Worm (Caenorhabditis elegans) whole organism, L2 larva: ENCODE results near the gene frpr-18.
A peak's percentile ranks its signal among the peaks of the same experiment; 100 is the strongest.

Experiments
- C34F6.9 ChIP-seq: fragments of 150-350 bp; optimal IDR thresholded peaks from 2 replicates; lab custom pipeline; 2014; ENCODE audit warnings: missing biosample characterization, missing genetic modification characterization
- F13H6.1 ChIP-seq: sonication (generic microtip); optimal IDR thresholded peaks from 2 replicates; lab custom pipeline; 2016; ENCODE audit warnings: missing genetic modification characterization, missing compliant biosample characterization
- ZK546.5 ChIP-seq: sonication (generic microtip); optimal IDR thresholded peaks from 2 replicates; lab custom pipeline; 2017; ENCODE audit warnings: missing biosample characterization, missing genetic modification characterization
- alr-1 ChIP-seq: fragments of 150-350 bp; optimal IDR thresholded peaks from 2 replicates; lab custom pipeline; 2014; ENCODE audit warnings: missing biosample characterization, missing genetic modification characterization
- aly-2 ChIP-seq: fragments of 150-350 bp; optimal IDR thresholded peaks from 2 replicates; lab custom pipeline; 2014; ENCODE audit warnings: missing biosample characterization, missing genetic modification characterization
- ama-1 ChIP-seq: fragments of 150-350 bp; optimal IDR thresholded peaks from 2 replicates; lab custom pipeline; 2018; ENCODE audit warnings: inconsistent platforms
- ceh-16 ChIP-seq: fragments of 150-350 bp; optimal IDR thresholded peaks from 2 replicates; lab custom pipeline; 2014; ENCODE audit warnings: missing biosample characterization, missing genetic modification characterization
- ceh-82 ChIP-seq: fragments of 150-350 bp; optimal IDR thresholded peaks from 2 replicates; lab custom pipeline; 2014; ENCODE audit warnings: missing biosample characterization, missing genetic modification characterization
- crh-2 ChIP-seq: sonication (generic microtip); optimal IDR thresholded peaks from 2 replicates; lab custom pipeline; 2017; ENCODE audit warnings: missing biosample characterization, missing genetic modification characterization
- dmd-4 ChIP-seq: sonication (generic microtip); optimal IDR thresholded peaks from 2 replicates; lab custom pipeline; 2017; ENCODE audit warnings: missing biosample characterization, missing genetic modification characterization
- egl-27 ChIP-seq: sonication (generic microtip); optimal IDR thresholded peaks from 3 replicates; lab custom pipeline; 2017; ENCODE audit warnings: missing biosample characterization, missing genetic modification reagents, missing genetic modification characterization
- elt-1 ChIP-seq: fragments of 150-350 bp; optimal IDR thresholded peaks from 2 replicates; lab custom pipeline; 2014; ENCODE audit warnings: missing biosample characterization, missing genetic modification characterization
- elt-3 ChIP-seq: sonication (generic microtip); optimal IDR thresholded peaks from 2 replicates; lab custom pipeline; 2017; ENCODE audit warnings: missing biosample characterization, missing genetic modification characterization
- fos-1 ChIP-seq: fragments of 150-350 bp; optimal IDR thresholded peaks from 2 replicates; lab custom pipeline; 2014; ENCODE audit warnings: missing biosample characterization, missing genetic modification characterization
- lin-11 ChIP-seq: fragments of 150-350 bp; sonication (generic microtip); optimal IDR thresholded peaks from 2 replicates; lab custom pipeline; 2014; ENCODE audit warnings: missing biosample characterization, missing genetic modification characterization, inconsistent platforms, mixed read lengths
- lin-13 ChIP-seq: fragments of 150-350 bp; optimal IDR thresholded peaks from 2 replicates; lab custom pipeline; 2014; ENCODE audit warnings: missing biosample characterization, missing genetic modification reagents, missing genetic modification characterization
- lin-39 ChIP-seq: fragments of 150-350 bp; optimal IDR thresholded peaks from 2 replicates; lab custom pipeline; 2014; ENCODE audit warnings: missing biosample characterization, missing genetic modification reagents, missing genetic modification characterization
- lsy-2 ChIP-seq, 2 experiments: fragments of 150-350 bp in 1 of 2; sonication (generic microtip) in 1 of 2; optimal IDR thresholded peaks; 2 replicates each; lab custom pipeline; 2014 to 2017; ENCODE audit warnings: missing biosample characterization in 2 of 2, missing genetic modification characterization in 2 of 2
- mab-5 ChIP-seq: fragments of 150-350 bp; optimal IDR thresholded peaks from 2 replicates; lab custom pipeline; 2014; ENCODE audit warnings: missing biosample characterization, missing genetic modification characterization
- mdl-1 ChIP-seq, 2 experiments: fragments of 150-350 bp in 1 of 2; sonication (generic microtip) in 1 of 2; optimal IDR thresholded peaks; 2 replicates each; lab custom pipeline; 2017; ENCODE audit warnings: missing biosample characterization in 2 of 2, missing genetic modification characterization in 2 of 2
- nhr-10 ChIP-seq: sonication (generic microtip); optimal IDR thresholded peaks from 2 replicates; lab custom pipeline; 2017; ENCODE audit warnings: missing biosample characterization, missing genetic modification characterization
- nhr-12 ChIP-seq: fragments of 150-350 bp; optimal IDR thresholded peaks from 2 replicates; lab custom pipeline; 2014; ENCODE audit warnings: missing biosample characterization, missing genetic modification characterization
- nhr-129 ChIP-seq: fragments of 150-350 bp; optimal IDR thresholded peaks from 2 replicates; lab custom pipeline; 2014; ENCODE audit warnings: missing biosample characterization, missing genetic modification characterization
- nhr-21 ChIP-seq: fragments of 150-350 bp; optimal IDR thresholded peaks from 2 replicates; lab custom pipeline; 2014; ENCODE audit warnings: missing biosample characterization, missing genetic modification characterization
- nhr-23 ChIP-seq: fragments of 150-350 bp; optimal IDR thresholded peaks from 2 replicates; lab custom pipeline; 2014; ENCODE audit warnings: missing biosample characterization, missing genetic modification reagents, missing genetic modification characterization
- nhr-6 ChIP-seq: fragments of 150-350 bp; optimal IDR thresholded peaks from 2 replicates; lab custom pipeline; 2014; ENCODE audit warnings: missing biosample characterization, missing genetic modification characterization
- nhr-77 ChIP-seq: fragments of 150-350 bp; optimal IDR thresholded peaks from 2 replicates; lab custom pipeline; 2014; ENCODE audit warnings: missing biosample characterization, missing genetic modification characterization
- sem-4 ChIP-seq: fragments of 150-350 bp; optimal IDR thresholded peaks from 2 replicates; lab custom pipeline; 2014; ENCODE audit warnings: missing biosample characterization, missing genetic modification reagents, missing genetic modification characterization
- skn-1 ChIP-seq: sonication (generic microtip); optimal IDR thresholded peaks from 2 replicates; lab custom pipeline; 2017; ENCODE audit warnings: missing biosample characterization, missing genetic modification characterization
- sma-3 ChIP-seq: sonication (generic microtip); optimal IDR thresholded peaks from 2 replicates; lab custom pipeline; 2016; ENCODE audit warnings: missing genetic modification reagents, missing genetic modification characterization, missing compliant biosample characterization
- sma-9 ChIP-seq, 2 experiments: fragments of 150-350 bp in 1 of 2; sonication (generic microtip) in 1 of 2; optimal IDR thresholded peaks; 2 replicates each; lab custom pipeline; 2014 to 2016; ENCODE audit warnings: missing genetic modification characterization in 2 of 2, mild to moderate bottlenecking in 1 of 2, missing biosample characterization in 1 of 2, missing compliant biosample characterization in 1 of 2, missing genetic modification reagents in 1 of 2, moderate library complexity in 1 of 2
- snpc-4 ChIP-seq: fragments of 150-350 bp; optimal IDR thresholded peaks from 2 replicates; lab custom pipeline; 2014; ENCODE audit warnings: missing biosample characterization, missing genetic modification characterization
- unc-62 ChIP-seq: fragments of 150-350 bp; optimal IDR thresholded peaks from 2 replicates; lab custom pipeline; 2014; ENCODE audit warnings: missing biosample characterization, missing genetic modification reagents, missing genetic modification characterization
- zag-1 ChIP-seq: fragments of 150-350 bp; optimal IDR thresholded peaks from 2 replicates; lab custom pipeline; 2014; ENCODE audit warnings: missing biosample characterization, missing genetic modification characterization
- ztf-1 ChIP-seq: fragments of 200-800 bp; sonication (Bioruptor generic); conservative IDR thresholded peaks from 2 replicates; pipeline ENCODE4 v1.3.6; 2022; ENCODE audit warnings: missing genetic modification characterization, missing compliant biosample characterization
- ztf-11 ChIP-seq: sonication (generic microtip); optimal IDR thresholded peaks from 2 replicates; lab custom pipeline; 2017; ENCODE audit warnings: missing biosample characterization, missing genetic modification characterization

The frpr-18 gene

ce11 chrV:6870004-6870403, at the start of gene frpr-18:
Gene frpr-18 (plus strand): TSS chrV:6870304.
- TF ChIP-seq ceh-82 = no peak
- no peak for TF ChIP-seq nhr-23 (tag; lab: Kevin White, UChicago)
- no peak for TF ChIP-seq sma-9 (GFP tag; optimal IDR thresholded peaks at IDR 0.05; lab: Kevin White, UChicago)
- no peak for TF ChIP-seq sma-9 (tag; optimal IDR thresholded peaks at IDR 0.05; lab: Kevin White, UChicago)
- TF ChIP-seq aly-2 (tag; lab: Kevin White, UChicago) = no peak
- TF ChIP-seq C34F6.9 (tag; lab: Kevin White, UChicago) = no peak
- no peak for TF ChIP-seq nhr-6 (tag; lab: Kevin White, UChicago)
- TF ChIP-seq elt-1 (tag; lab: Kevin White, UChicago) = no peak
- no peak for TF ChIP-seq sem-4 (tag; lab: Kevin White, UChicago)
- TF ChIP-seq nhr-77 = no peak
- no peak for TF ChIP-seq skn-1
- TF ChIP-seq ztf-1 (GFP tag; lab: Robert Waterston, UW) = no peak

- no peak for TF ChIP-seq sem-4 (tag; lab: Kevin White, UChicago)
- no peak for TF ChIP-seq nhr-6 (tag; lab: Kevin White, UChicago)
- no peak for TF ChIP-seq lsy-2 (tag; optimal IDR thresholded peaks at IDR 0.05; lab: Kevin White, UChicago)
- TF ChIP-seq ceh-82 = no peak
- TF ChIP-seq nhr-21 (tag; lab: Kevin White, UChicago) = no peak
- no peak for TF ChIP-seq unc-62 (GFP tag; lab: Kevin White, UChicago)
- TF ChIP-seq, all 48 proteins: peak for 0
These were observed 48.6 kb upstream of the frpr-18 start, which contains the start of gene T15B7.8 for ce11 chrV:6821509-6821908. Gene T15B7.8 (plus strand): TSS chrV:6821809.

ce11 chrV:6823432-6823831, 46.7 kb upstream of the frpr-18 start:
- TF ChIP-seq fos-1 (tag; lab: Kevin White, UChicago) (peak; percentile 97), F13H6.1 (no peak), sma-9 (GFP tag; optimal IDR thresholded peaks at IDR 0.05; lab: Kevin White, UChicago) (peak; percentile 68), sma-9 (tag; optimal IDR thresholded peaks at IDR 0.05; lab: Kevin White, UChicago) (no peak), crh-2 (peak; percentile 47)
- TF ChIP-seq, all 48 proteins: peak for 3

- no peak for TF ChIP-seq mab-5 (tag; lab: Kevin White, UChicago)
These were observed 41.3 kb upstream of the frpr-18 start, which contains the start of gene dmsr-15 for ce11 chrV:6828786-6829185. Gene dmsr-15 (minus strand): TSS chrV:6828886.

- TF ChIP-seq elt-3 (no peak), zag-1 (tag; lab: Kevin White, UChicago) (no peak), lin-11 (tag; lab: Kevin White, UChicago) (no peak), crh-2 (no peak), alr-1 (no peak), nhr-10 (no peak), lin-13 (no peak), nhr-12 (tag; lab: Kevin White, UChicago) (no peak), snpc-4 (tag; lab: Kevin White, UChicago) (no peak), ceh-16 (tag; lab: Kevin White, UChicago) (no peak), C34F6.9 (tag; lab: Kevin White, UChicago) (no peak), dmd-4 (tag; lab: Kevin White, UChicago) (no peak), nhr-23 (tag; lab: Kevin White, UChicago) (no peak)
These were observed 40.7 kb upstream of the frpr-18 start, which contains the start of gene col-141 for ce11 chrV:6829404-6829803. Gene col-141 (plus strand): TSS chrV:6829704.

- TF ChIP-seq lin-13 (no peak), ceh-16 (tag; lab: Kevin White, UChicago) (no peak), ZK546.5 (tag; lab: Kevin White, UChicago) (no peak), ztf-1 (GFP tag; lab: Robert Waterston, UW) (no peak), sma-3 (no peak), lsy-2 (tag; optimal IDR thresholded peaks at IDR 0.05; lab: Kevin White, UChicago) (no peak), ztf-11 (no peak), mab-5 (tag; lab: Kevin White, UChicago) (no peak), sem-4 (tag; lab: Kevin White, UChicago) (no peak), ama-1 (lab: Kevin White, UChicago) (no peak), elt-1 (tag; lab: Kevin White, UChicago) (no peak), zag-1 (tag; lab: Kevin White, UChicago) (no peak), nhr-129 (tag; lab: Kevin White, UChicago) (no peak), egl-27 (no peak), lin-39 (tag; lab: Kevin White, UChicago) (no peak), unc-62 (GFP tag; lab: Kevin White, UChicago) (no peak), nhr-6 (tag; lab: Kevin White, UChicago) (no peak), ceh-82 (no peak), mdl-1 (tag; optimal IDR thresholded peaks at IDR 0.05; lab: Kevin White, UChicago) (no peak), nhr-10 (no peak)
These were observed 40.0 kb upstream of the frpr-18 start for ce11 chrV:6830075-6830474.
